Worm (Caenorhabditis elegans): ENCODE data around the gene C17H12.10.

DNA sequence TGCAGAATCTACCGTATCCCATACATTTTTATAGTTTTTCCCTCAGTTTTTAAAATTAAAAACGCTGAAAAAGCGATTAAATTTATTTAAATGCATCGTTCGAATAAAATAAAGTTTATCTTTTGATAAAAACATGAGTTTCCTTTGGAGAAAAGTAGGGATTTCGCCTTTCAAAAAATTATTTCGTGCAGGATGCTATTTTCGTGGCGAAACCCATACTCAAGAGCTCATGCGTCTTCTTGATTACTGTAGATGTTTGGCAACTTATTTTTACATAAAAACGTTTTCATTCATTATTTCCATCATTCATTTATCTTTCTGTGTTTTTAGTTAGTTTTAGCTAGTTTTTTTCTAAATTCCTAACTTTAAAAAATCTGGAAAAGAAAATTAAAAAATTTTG, 16.6 kb upstream of the C17H12.10 start:
- TF ChIP-seq hrde-1 (tag; optimal IDR thresholded peaks at IDR 0.05; ENCODE audit: borderline replicate concordance) (no peak), snpc-4 (GFP tag; optimal IDR thresholded peaks at IDR 0.05) (peak; percentile 60), snpc-4 (tag; optimal IDR thresholded peaks at IDR 0.05) (peak in 2 of 4 experiments; percentile 61 to 65), tlf-1 (GFP tag; optimal IDR thresholded peaks at IDR 0.05) (no peak), ama-1 (optimal IDR thresholded peaks at IDR 0.05) (no peak), ama-1 (GFP tag; optimal IDR thresholded peaks at IDR 0.05) (no peak), somi-1 (GFP tag; optimal IDR thresholded peaks at IDR 0.05) (no peak), ceh-79 (tag; optimal IDR thresholded peaks at IDR 0.05) (no peak), him-1 (tag; optimal IDR thresholded peaks at IDR 0.05) (peak; percentile 6), nhr-90 (tag; optimal IDR thresholded peaks at IDR 0.05) (no peak), ekl-4 (GFP tag; IDR thresholded peaks at IDR 0.05) (no peak), Y67H2A.10 (GFP tag; conservative IDR thresholded peaks at IDR 0.05) (no peak), nhr-80 (tag; optimal IDR thresholded peaks at IDR 0.05) (no peak)
